Fruit fly (Drosophila melanogaster) S2 (cell line): ENCODE measurements around the gene Doc2.

Experiments
- CG8478 ChIP-seq: fragments of >200 bp; optimal IDR thresholded peaks from 2 replicates; lab custom pipeline; 2018
- CTCF ChIP-seq, 2 experiments: fragments of >200 bp; optimal IDR thresholded peaks; 2 replicates each; lab custom pipeline; 2018

DNA sequence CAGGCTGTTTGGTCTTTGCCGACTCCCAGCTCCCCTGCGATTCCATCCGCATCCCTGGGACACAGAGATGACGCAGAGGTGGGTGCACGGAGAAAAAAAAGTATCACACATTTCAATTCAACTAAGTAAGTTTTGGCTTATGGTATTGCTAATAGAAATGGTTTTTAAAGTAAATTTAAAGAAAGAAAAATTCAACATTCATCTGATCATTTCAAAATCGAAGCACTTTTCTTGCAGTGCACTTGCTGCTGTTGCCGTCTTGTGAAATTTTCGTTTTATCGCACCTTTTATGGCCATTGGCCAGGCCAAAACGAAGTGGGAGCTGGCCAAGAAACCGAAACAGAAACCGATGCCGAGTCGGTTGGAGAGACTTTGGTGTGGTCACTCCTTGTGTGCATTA is 26.3 kb upstream of the Doc2 start:
- no peak for TF ChIP-seq CG8478 (lab: Kevin White, UChicago)
- TF ChIP-seq CTCF (optimal IDR thresholded peaks at IDR 0.05; lab: Kevin White, UChicago): no peak
